Fruit fly (Drosophila melanogaster) whole organism: ENCODE results near the gene CG34280.

Experiments used
- CG8478 ChIP-seq: fragments of >200 bp; optimal IDR thresholded peaks from 2 replicates; lab custom pipeline; 2018; ENCODE audit warnings: inconsistent platforms
- Dll ChIP-seq: fragments of >200 bp; optimal IDR thresholded peaks from 2 replicates; lab custom pipeline; 2017
- EcR ChIP-seq, 2 experiments: fragments of >200 bp; optimal IDR thresholded peaks; 2 replicates each; lab custom pipeline; 2017; ENCODE audit warnings: missing biosample characterization in 2 of 2, missing genetic modification characterization in 2 of 2, missing genetic modification reagents in 2 of 2
- pan ChIP-seq: fragments of >200 bp; optimal IDR thresholded peaks from 2 replicates; lab custom pipeline; 2017
- psq ChIP-seq: fragments of >200 bp; optimal IDR thresholded peaks from 2 replicates; lab custom pipeline; 2017
- usp ChIP-seq: fragments of >200 bp; optimal IDR thresholded peaks from 2 replicates; lab custom pipeline; 2017; ENCODE audit warnings: missing biosample characterization, missing genetic modification characterization, mixed read lengths

CG34280 gene

dm6 chr3R:17403188-17403587 lies 330 bp downstream of the CG34280 start, which contains the start of gene CG34279:
CG34279 (minus strand) TSS chr3R:17403288.
- TF ChIP-seq EcR (GFP tag; optimal IDR thresholded peaks at IDR 0.05; lab: Kevin White, UChicago) = no peak

dm6 chr3R:17402434-17402833 lies 1.1 kb downstream of the CG34280 start, which contains the start of gene Sur-8:
Sur-8 (minus strand) TSS chr3R:17402515.
- no peak for TF ChIP-seq usp (GFP tag; lab: Kevin White, UChicago)
- no peak for TF ChIP-seq pan (lab: Kevin White, UChicago)
- no peak for TF ChIP-seq EcR (GFP tag; optimal IDR thresholded peaks at IDR 0.05; lab: Kevin White, UChicago)
- no peak for TF ChIP-seq CG8478 (lab: Kevin White, UChicago)
- TF ChIP-seq psq (lab: Kevin White, UChicago) = no peak
- no peak for TF ChIP-seq Dll (lab: Kevin White, UChicago)

DNA sequence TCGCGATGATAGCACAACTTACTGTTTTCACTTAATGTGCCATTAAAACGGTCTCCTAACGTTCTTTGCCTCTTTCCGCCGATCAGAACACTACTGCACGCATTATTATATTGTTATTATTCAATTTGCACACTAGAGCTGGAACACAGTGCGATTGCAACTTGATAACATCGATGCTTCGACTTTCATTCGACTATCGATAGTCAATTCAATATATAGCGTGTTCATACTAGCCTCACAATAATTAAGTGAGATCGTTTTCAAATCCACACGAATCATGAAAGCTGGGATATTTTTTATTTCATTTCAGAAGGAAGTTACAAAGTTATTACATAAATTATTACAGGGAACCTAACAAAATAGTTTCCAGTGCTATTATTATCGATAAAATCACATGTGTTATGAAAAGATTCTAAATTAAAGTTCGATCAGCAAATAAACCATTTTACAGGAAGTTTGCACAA lies 2.2 kb downstream of the CG34280 start:
- TF ChIP-seq CG8478 (lab: Kevin White, UChicago) (no peak), Dll (lab: Kevin White, UChicago) (no peak), psq (lab: Kevin White, UChicago) (no peak), pan (lab: Kevin White, UChicago) (no peak), usp (GFP tag; lab: Kevin White, UChicago) (no peak), EcR (GFP tag; optimal IDR thresholded peaks at IDR 0.05; lab: Kevin White, UChicago) (no peak)

- TF ChIP-seq pan (lab: Kevin White, UChicago) = no peak
- TF ChIP-seq EcR (GFP tag; optimal IDR thresholded peaks at IDR 0.05; lab: Kevin White, UChicago) = no peak
- no peak for TF ChIP-seq CG8478 (lab: Kevin White, UChicago)
- TF ChIP-seq psq (lab: Kevin White, UChicago) = no peak
- TF ChIP-seq Dll (lab: Kevin White, UChicago) = no peak
- no peak for TF ChIP-seq usp (GFP tag; lab: Kevin White, UChicago)
Observed at dm6 chr3R:17400675-17401118, 2.8 kb downstream of the CG34280 start.

DNA sequence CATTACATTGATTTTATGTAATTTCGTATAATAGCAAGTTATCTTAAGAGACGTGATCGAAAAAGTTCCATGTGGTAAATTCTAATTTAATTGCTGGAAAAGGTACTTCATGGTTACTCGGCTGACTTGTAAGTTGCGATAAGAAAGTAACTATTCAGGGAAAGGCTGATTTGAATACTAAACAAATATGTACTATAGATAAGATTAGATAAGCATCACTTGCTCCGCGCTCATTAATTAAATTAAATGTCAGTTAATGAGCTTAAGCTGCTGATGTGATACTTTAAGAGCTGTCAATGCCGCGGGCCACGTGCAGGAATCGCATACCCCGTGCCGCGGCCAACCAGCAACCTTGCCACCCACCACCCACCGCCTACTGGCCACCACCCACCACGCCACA lies 3.4 kb downstream of the CG34280 start:
- TF ChIP-seq psq (lab: Kevin White, UChicago) = no peak

DNA sequence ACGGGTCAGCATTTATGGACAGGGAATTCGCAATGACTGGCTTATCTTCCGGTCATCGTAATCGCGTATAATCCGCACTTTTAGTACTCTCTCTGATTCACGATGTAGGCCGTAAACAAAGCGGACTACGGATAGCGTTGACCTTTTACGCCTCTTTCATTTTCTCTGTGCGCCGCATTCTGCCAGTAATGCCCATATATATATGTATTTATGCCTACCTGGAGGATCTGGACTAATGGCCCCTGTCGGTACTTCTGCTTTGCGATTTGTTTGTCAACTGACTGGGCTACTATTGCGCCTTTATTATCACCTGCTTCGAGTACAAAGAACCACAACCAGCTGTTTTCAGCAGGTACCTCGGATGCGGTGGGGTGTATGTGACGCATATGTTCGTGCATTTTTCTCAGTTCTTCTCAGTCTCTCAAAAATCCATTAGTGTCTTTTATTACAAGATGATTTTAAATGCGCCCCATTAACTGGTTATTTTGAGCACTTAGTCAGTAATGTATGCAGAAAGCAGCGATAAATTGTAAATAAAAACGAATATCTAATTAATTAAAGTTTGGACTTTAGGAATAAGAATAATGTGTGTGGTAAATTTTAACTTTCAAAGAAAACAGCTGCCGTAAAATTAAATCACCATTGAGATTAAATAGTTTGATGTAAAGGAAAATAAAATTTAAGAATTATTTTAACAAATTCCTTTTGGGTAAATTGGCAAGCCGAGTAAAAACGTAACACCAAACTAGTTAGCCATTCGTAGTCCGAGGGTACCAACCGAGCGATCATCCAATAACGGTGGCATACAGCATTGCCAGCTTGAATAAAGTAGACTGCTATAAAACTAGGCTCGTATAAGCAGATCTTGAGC lies 9.0 kb downstream of the CG34280 start, which contains the start of gene CREG:
Gene CREG, minus strand, starts transcription at position 323 of the 871 bp plus-strand sequence.
- peak; percentile 93 for TF ChIP-seq pan (lab: Kevin White, UChicago)
- no peak for TF ChIP-seq CG8478 (lab: Kevin White, UChicago)
- no peak for TF ChIP-seq Dll (lab: Kevin White, UChicago)

dm6 chr3R:17391313-17391845 lies 12.1 kb downstream of the CG34280 start, which contains the start of the genes Brf and sds22:
Brf (minus strand) TSS chr3R:17391337.
sds22 (plus strand) TSS chr3R:17391594.
- TF ChIP-seq pan (lab: Kevin White, UChicago) (no peak), psq (lab: Kevin White, UChicago) (no peak), EcR (GFP tag; optimal IDR thresholded peaks at IDR 0.05; lab: Kevin White, UChicago) (no peak), usp (GFP tag; lab: Kevin White, UChicago) (no peak), CG8478 (lab: Kevin White, UChicago) (no peak), Dll (lab: Kevin White, UChicago) (no peak)

DNA sequence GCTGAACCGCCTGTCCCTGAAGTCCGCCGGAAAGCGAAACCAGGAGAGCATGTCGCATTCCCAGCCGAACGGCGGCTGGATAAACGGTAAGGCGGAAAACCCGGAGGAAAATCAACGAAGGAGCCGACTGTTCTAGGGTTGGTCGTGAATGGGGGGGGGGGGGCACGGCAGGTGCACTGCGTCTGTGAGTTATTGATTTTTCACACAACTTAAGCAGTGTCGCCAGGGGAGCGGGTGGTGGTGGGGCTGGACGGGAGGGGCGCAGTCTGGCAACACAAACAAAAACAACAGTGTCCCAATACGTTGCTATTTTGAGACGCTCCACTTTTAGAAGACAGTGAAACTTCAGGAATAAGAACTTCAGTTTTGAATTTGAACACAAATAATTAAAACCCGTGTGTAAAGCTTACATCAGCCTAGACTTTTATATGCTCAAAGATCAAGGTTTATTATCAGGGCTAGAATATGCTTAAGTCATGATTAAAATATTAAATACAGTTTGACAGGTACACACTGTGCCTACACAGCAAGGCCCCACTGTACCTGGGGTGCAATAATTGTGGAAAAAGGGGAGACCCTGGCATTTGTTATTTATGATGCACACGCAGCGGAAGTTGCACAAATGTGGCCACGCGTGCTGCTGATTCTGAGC lies 17.2 kb downstream of the CG34280 start:
- no peak for TF ChIP-seq Dll (lab: Kevin White, UChicago)
- TF ChIP-seq CG8478 (lab: Kevin White, UChicago) = no peak
- TF ChIP-seq EcR (GFP tag; optimal IDR thresholded peaks at IDR 0.05; lab: Kevin White, UChicago) = no peak
- no peak for TF ChIP-seq psq (lab: Kevin White, UChicago)
- TF ChIP-seq usp (GFP tag; lab: Kevin White, UChicago) = no peak
- no peak for TF ChIP-seq pan (lab: Kevin White, UChicago)

DNA sequence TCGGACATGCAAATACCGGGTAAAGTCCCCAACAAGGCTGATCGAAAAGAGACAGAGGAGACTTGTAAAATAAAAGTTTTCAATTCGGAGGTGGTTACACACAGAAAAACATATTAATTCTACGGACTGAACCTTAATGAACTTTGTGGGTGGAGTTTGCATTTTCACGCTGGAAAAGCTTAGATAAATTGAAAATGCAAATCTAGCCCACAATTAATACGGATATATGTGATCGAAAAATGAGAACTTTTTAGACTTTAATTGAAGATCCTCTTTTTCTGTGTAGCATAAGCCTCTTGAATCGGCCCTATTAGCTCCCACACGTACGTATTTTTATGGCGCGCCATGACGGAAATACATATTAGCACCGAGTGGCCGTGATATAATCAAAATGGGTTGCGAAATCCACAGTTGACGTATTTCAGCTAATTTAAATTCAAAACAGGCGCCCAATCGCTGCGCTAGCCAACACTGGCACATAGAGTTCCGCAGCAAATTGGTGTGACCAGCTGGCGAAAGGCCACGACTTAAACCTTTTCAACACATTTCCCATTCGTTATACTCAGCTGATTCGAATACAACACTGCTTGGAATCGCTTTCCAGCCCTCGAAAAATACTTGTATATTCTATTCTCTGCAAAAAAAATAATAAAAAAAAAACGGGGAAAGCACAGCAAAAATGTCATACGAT lies 18.0 kb downstream of the CG34280 start:
- no peak for TF ChIP-seq CG8478 (lab: Kevin White, UChicago)
- no peak for TF ChIP-seq Dll (lab: Kevin White, UChicago)
- TF ChIP-seq pan (lab: Kevin White, UChicago) = no peak
- TF ChIP-seq usp (GFP tag; lab: Kevin White, UChicago) = no peak
- no peak for TF ChIP-seq psq (lab: Kevin White, UChicago)
- TF ChIP-seq EcR (GFP tag; optimal IDR thresholded peaks at IDR 0.05; lab: Kevin White, UChicago) = no peak

- TF ChIP-seq usp (GFP tag; lab: Kevin White, UChicago) (no peak), EcR (GFP tag; optimal IDR thresholded peaks at IDR 0.05; lab: Kevin White, UChicago) (no peak), pan (lab: Kevin White, UChicago) (no peak), Dll (lab: Kevin White, UChicago) (no peak), CG8478 (lab: Kevin White, UChicago) (no peak), psq (lab: Kevin White, UChicago) (no peak)
Observed at dm6 chr3R:17381916-17382315, 21.6 kb downstream of the CG34280 start.
